Fruit fly (Drosophila melanogaster) whole organism, embryonic: ENCODE results near the gene CG3104.

ENCODE experiments used
- CG1602 ChIP-seq: fragments of 200-800 bp; sonication (Bioruptor generic); optimal IDR thresholded peaks from 3 replicates; lab custom pipeline; 2016; ENCODE audit warnings: missing biosample characterization, missing genetic modification characterization
- Trl ChIP-seq, 3 experiments: fragments of >200 bp in 2 of 3; fragments of 200-800 bp in 1 of 3; sonication (Bioruptor generic) in 1 of 3; optimal IDR thresholded peaks; 2 replicates in 1 of 3; 3 replicates in 2 of 3; lab custom pipeline; 2016 to 2017; ENCODE audit warnings: missing biosample characterization in 1 of 3, missing genetic modification characterization in 1 of 3
- odd ChIP-seq: fragments of 200-800 bp; sonication (Bioruptor generic); optimal IDR thresholded peaks from 2 replicates; lab custom pipeline; 2017; ENCODE audit warnings: missing biosample characterization, mild to moderate bottlenecking, missing genetic modification characterization
- pb ChIP-seq: fragments of 200-800 bp; sonication (Bioruptor generic); optimal IDR thresholded peaks from 3 replicates; lab custom pipeline; 2016; ENCODE audit warnings: missing biosample characterization, missing genetic modification characterization

DNA sequence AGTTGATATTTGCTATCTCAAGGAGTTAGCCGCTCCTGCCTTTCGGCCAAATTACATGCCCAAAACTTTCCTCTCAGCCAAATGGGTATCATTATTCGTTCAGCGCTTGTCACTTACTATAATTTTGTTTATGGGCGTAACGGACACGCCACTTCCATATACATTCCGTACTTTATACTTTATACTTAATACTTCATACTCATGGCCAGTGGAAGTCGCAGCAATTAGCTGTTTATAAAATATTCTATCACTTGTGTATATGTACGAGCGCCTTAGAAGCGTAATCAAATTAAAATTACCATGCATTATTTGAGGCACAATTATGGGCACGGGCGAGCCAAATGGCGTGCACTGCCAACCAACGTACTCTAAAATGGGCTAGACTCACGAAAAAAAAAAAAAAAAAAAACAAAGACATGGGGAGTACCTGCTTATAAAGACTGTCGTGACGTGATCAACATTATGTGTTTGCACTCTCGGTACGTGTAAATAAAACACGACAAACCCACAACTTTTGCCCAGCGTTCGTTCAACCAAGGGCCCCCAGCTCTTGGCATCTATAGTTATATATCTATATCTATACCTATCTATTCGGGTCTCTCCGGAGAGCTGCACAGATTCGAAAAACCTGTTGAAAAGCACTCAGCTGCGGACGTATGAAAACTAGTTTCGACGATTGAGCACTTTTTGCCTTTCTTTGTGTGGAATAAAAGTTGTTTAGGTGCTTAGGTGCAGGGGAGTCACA lies 5.7 kb upstream of the CG3104 start:
- TF ChIP-seq odd (GFP tag; lab: Kevin White, UChicago) = peak; percentile 40
- TF ChIP-seq Trl (optimal IDR thresholded peaks at IDR 0.05; lab: Kevin White, UChicago) = peak; percentile 32 to 36
- TF ChIP-seq Trl (GFP tag; optimal IDR thresholded peaks at IDR 0.05; lab: Kevin White, UChicago) = no peak
- no peak for TF ChIP-seq pb (GFP tag; lab: Kevin White, UChicago)
- no peak for TF ChIP-seq CG1602 (GFP tag; lab: Kevin White, UChicago)
